Worm (Caenorhabditis elegans) whole organism, young adult: ENCODE results near the gene fbxb-99.

ENCODE experiments used
- B0336.3 ChIP-seq: fragments of 200-800 bp; sonication (Bioruptor generic); IDR thresholded peaks from 2 replicates; pipeline ENCODE4 v1.3.6; 2022; ENCODE audit warnings: missing genetic modification characterization, missing compliant biosample characterization
- F10E7.11 ChIP-seq: sonication (generic microtip); optimal IDR thresholded peaks from 2 replicates; lab custom pipeline; 2017; ENCODE audit warnings: mild to moderate bottlenecking, missing genetic modification characterization, moderate library complexity, missing compliant biosample characterization
- F23B12.7 ChIP-seq: sonication (generic microtip); optimal IDR thresholded peaks from 2 replicates; lab custom pipeline; 2017; ENCODE audit warnings: missing genetic modification characterization, mild to moderate bottlenecking, missing compliant biosample characterization, antibody characterized with exemption, moderate library complexity; ENCODE audit not compliant: insufficient read depth
- F39B2.1 ChIP-seq: fragments of 200-800 bp; sonication (Bioruptor generic); IDR thresholded peaks from 2 replicates; pipeline ENCODE4 v1.3.6; 2022; ENCODE audit warnings: missing genetic modification reagents, missing genetic modification characterization, missing compliant biosample characterization
- F52B5.7 ChIP-seq: sonication (generic microtip); optimal IDR thresholded peaks from 2 replicates; lab custom pipeline; 2016; ENCODE audit warnings: mild to moderate bottlenecking, missing genetic modification characterization, missing compliant biosample characterization
- F55B11.4 ChIP-seq: sonication (generic microtip); optimal IDR thresholded peaks from 2 replicates; lab custom pipeline; 2016; ENCODE audit warnings: missing compliant biosample characterization, missing genetic modification characterization, borderline replicate concordance; ENCODE audit not compliant: insufficient read depth
- F57C9.4 ChIP-seq: sonication (generic microtip); optimal IDR thresholded peaks from 2 replicates; lab custom pipeline; 2017; ENCODE audit warnings: mild to moderate bottlenecking, missing genetic modification characterization, missing compliant biosample characterization
- T07F8.4 ChIP-seq: sonication (generic microtip); optimal IDR thresholded peaks from 2 replicates; lab custom pipeline; 2016; ENCODE audit warnings: mild to moderate bottlenecking, missing genetic modification characterization, moderate library complexity, missing compliant biosample characterization
- Y53F4B.3 ChIP-seq: fragments of 200-800 bp; sonication (Bioruptor generic); IDR thresholded peaks from 2 replicates; pipeline ENCODE4 v1.3.6; 2022; ENCODE audit warnings: missing genetic modification reagents, missing genetic modification characterization, missing compliant biosample characterization
- Y56A3A.18 ChIP-seq: fragments of 200-800 bp; sonication (Bioruptor generic); IDR thresholded peaks from 2 replicates; pipeline ENCODE4 v1.3.6; 2022; ENCODE audit warnings: missing genetic modification reagents, missing genetic modification characterization, missing compliant biosample characterization
- akir-1 ChIP-seq: fragments of 200-800 bp; sonication (Bioruptor generic); optimal IDR thresholded peaks from 2 replicates; lab custom pipeline; 2018; ENCODE audit warnings: mild to moderate bottlenecking, missing genetic modification characterization, moderate library complexity, missing compliant biosample characterization
- ama-1 ChIP-seq, 3 experiments: fragments of 150-350 bp in 1 of 3; sonication (generic microtip) in 2 of 3; optimal IDR thresholded peaks; 2 replicates each; lab custom pipeline; 2014 to 2018; ENCODE audit warnings: missing biosample characterization in 2 of 3, missing genetic modification characterization in 2 of 3, missing genetic modification reagents in 2 of 3
- aptf-3 ChIP-seq: fragments of 200-800 bp; sonication (Bioruptor generic); IDR thresholded peaks from 2 replicates; pipeline ENCODE4 v1.3.6; 2022; ENCODE audit warnings: missing genetic modification characterization, missing compliant biosample characterization
- ceh-27 ChIP-seq: fragments of 200-800 bp; sonication (Bioruptor generic); optimal IDR thresholded peaks from 2 replicates; lab custom pipeline; 2018; ENCODE audit warnings: mild to moderate bottlenecking, missing genetic modification characterization, moderate library complexity, missing compliant biosample characterization
- dpff-1 ChIP-seq: sonication (generic microtip); optimal IDR thresholded peaks from 2 replicates; lab custom pipeline; 2017; ENCODE audit warnings: mild to moderate bottlenecking, missing genetic modification characterization, missing compliant biosample characterization
- efl-1 ChIP-seq: fragments of 150-350 bp; optimal IDR thresholded peaks from 2 replicates; lab custom pipeline; 2014; ENCODE audit warnings: missing biosample characterization, missing genetic modification reagents, missing genetic modification characterization
- egl-18 ChIP-seq: fragments of 200-800 bp; sonication (Bioruptor generic); IDR thresholded peaks from 2 replicates; pipeline ENCODE4 v1.3.6; 2022; ENCODE audit warnings: missing genetic modification reagents, missing genetic modification characterization, missing compliant biosample characterization
- egrh-3 ChIP-seq: fragments of 200-800 bp; sonication (Bioruptor generic); IDR thresholded peaks from 2 replicates; pipeline ENCODE4 v1.3.6; 2022; ENCODE audit warnings: missing genetic modification reagents, missing genetic modification characterization, missing compliant biosample characterization
- ekl-4 ChIP-seq: fragments of 200-800 bp; sonication (Bioruptor generic); IDR thresholded peaks from 2 replicates; pipeline ENCODE4 v1.3.6; 2022; ENCODE audit warnings: missing genetic modification reagents, missing genetic modification characterization, missing compliant biosample characterization
- fkh-3 ChIP-seq: sonication (generic microtip); optimal IDR thresholded peaks from 2 replicates; lab custom pipeline; 2016; ENCODE audit warnings: mild to moderate bottlenecking, missing genetic modification characterization, missing compliant biosample characterization
- hmg-1.2 ChIP-seq: fragments of 200-800 bp; sonication (Bioruptor generic); IDR thresholded peaks from 2 replicates; pipeline ENCODE4 v1.3.6; 2022; ENCODE audit warnings: missing genetic modification reagents, missing genetic modification characterization, missing compliant biosample characterization
- hrde-1 ChIP-seq: sonication (generic microtip); optimal IDR thresholded peaks from 2 replicates; lab custom pipeline; 2016; ENCODE audit warnings: missing genetic modification characterization, mild to moderate bottlenecking, missing compliant biosample characterization, moderate library complexity, missing genotype, missing genetic modification reagents, borderline replicate concordance
- hsf-1 ChIP-seq: fragments of 200-800 bp; sonication (Bioruptor generic); IDR thresholded peaks from 2 replicates; pipeline ENCODE4 v1.3.6; 2022; ENCODE audit warnings: missing genetic modification reagents, missing genetic modification characterization, missing compliant biosample characterization
- let-607 ChIP-seq, 2 experiments: fragments of 200-800 bp in 1 of 2; sonication (Bioruptor generic) in 1 of 2; sonication (generic microtip) in 1 of 2; optimal IDR thresholded peaks; 2 replicates each; lab custom pipeline; 2016 to 2018; ENCODE audit warnings: mild to moderate bottlenecking in 2 of 2, missing compliant biosample characterization in 2 of 2, missing genetic modification characterization in 2 of 2, moderate library complexity in 2 of 2, missing genotype in 1 of 2
- lin-26 ChIP-seq: fragments of 200-800 bp; sonication (Bioruptor generic); IDR thresholded peaks from 2 replicates; pipeline ENCODE4 v1.3.6; 2022; ENCODE audit warnings: missing genetic modification reagents, missing genetic modification characterization, missing compliant biosample characterization
- lin-35 ChIP-seq, 3 experiments: fragments of 150-350 bp in 2 of 3; sonication (generic microtip) in 1 of 3; optimal IDR thresholded peaks; 2 replicates each; lab custom pipeline; 2014 to 2018; ENCODE audit warnings: missing biosample characterization in 3 of 3, missing genetic modification characterization in 3 of 3, missing genetic modification reagents in 3 of 3
- lsy-27 ChIP-seq: sonication (generic microtip); optimal IDR thresholded peaks from 2 replicates; lab custom pipeline; 2017; ENCODE audit warnings: missing genetic modification characterization, mild to moderate bottlenecking, missing compliant biosample characterization, antibody characterized with exemption, missing genotype, borderline replicate concordance; ENCODE audit not compliant: insufficient read depth
- madf-6 ChIP-seq: fragments of 200-800 bp; sonication (Bioruptor generic); IDR thresholded peaks from 2 replicates; pipeline ENCODE4 v1.3.6; 2022; ENCODE audit warnings: missing genetic modification reagents, missing genetic modification characterization, missing compliant biosample characterization
- mcd-1 ChIP-seq: fragments of 200-800 bp; sonication (Bioruptor generic); IDR thresholded peaks from 2 replicates; pipeline ENCODE4 v1.3.6; 2022; ENCODE audit warnings: missing genetic modification reagents, missing genetic modification characterization, missing compliant biosample characterization
- mxl-1 ChIP-seq: sonication (generic microtip); optimal IDR thresholded peaks from 2 replicates; lab custom pipeline; 2016; ENCODE audit warnings: missing genetic modification characterization, missing compliant biosample characterization
- nfyb-1 ChIP-seq: fragments of 200-800 bp; sonication (Bioruptor generic); IDR thresholded peaks from 2 replicates; pipeline ENCODE4 v1.3.6; 2022; ENCODE audit warnings: missing genetic modification reagents, missing genetic modification characterization, missing compliant biosample characterization
- pbrm-1 ChIP-seq: fragments of 200-800 bp; sonication (Bioruptor generic); IDR thresholded peaks from 2 replicates; pipeline ENCODE4 v1.3.6; 2022; ENCODE audit warnings: missing genetic modification reagents, missing genetic modification characterization, missing compliant biosample characterization
- rcor-1 ChIP-seq: fragments of 200-800 bp; sonication (Bioruptor generic); IDR thresholded peaks from 2 replicates; pipeline ENCODE4 v1.3.6; 2022; ENCODE audit warnings: missing genetic modification reagents, missing genetic modification characterization, missing compliant biosample characterization
- repo-1 ChIP-seq: sonication (generic microtip); optimal IDR thresholded peaks from 2 replicates; lab custom pipeline; 2017; ENCODE audit warnings: mild to moderate bottlenecking, missing genetic modification characterization, missing compliant biosample characterization
- sdz-38 ChIP-seq: sonication (generic microtip); optimal IDR thresholded peaks from 2 replicates; lab custom pipeline; 2016; ENCODE audit warnings: missing genotype, missing genetic modification characterization, missing compliant biosample characterization
- snpc-1.1 ChIP-seq: sonication (generic microtip); optimal IDR thresholded peaks from 2 replicates; lab custom pipeline; 2017; ENCODE audit warnings: missing genetic modification characterization, mild to moderate bottlenecking, missing compliant biosample characterization, antibody characterized with exemption, moderate library complexity, missing genotype, missing genetic modification reagents; ENCODE audit not compliant: insufficient read depth
- snpc-1.3 ChIP-seq: sonication (generic microtip); optimal IDR thresholded peaks from 2 replicates; lab custom pipeline; 2017; ENCODE audit warnings: missing genetic modification characterization, mild to moderate bottlenecking, missing compliant biosample characterization, antibody characterized with exemption, moderate library complexity, missing genotype, missing genetic modification reagents; ENCODE audit not compliant: insufficient read depth
- snpc-4 ChIP-seq, 5 experiments: fragments of 150-350 bp in 1 of 5; sonication (generic microtip) in 4 of 5; optimal IDR thresholded peaks; 2 replicates each; lab custom pipeline; 2014 to 2018; ENCODE audit warnings: missing genetic modification characterization in 5 of 5, missing biosample characterization in 3 of 5, antibody characterized with exemption in 2 of 5, mild to moderate bottlenecking in 2 of 5, missing compliant biosample characterization in 2 of 5, missing genotype in 2 of 5, moderate library complexity in 2 of 5, missing genetic modification reagents in 1 of 5
- sptf-2 ChIP-seq: fragments of 200-800 bp; sonication (Bioruptor generic); optimal IDR thresholded peaks from 2 replicates; lab custom pipeline; 2018; ENCODE audit warnings: mild to moderate bottlenecking, missing genetic modification characterization, missing compliant biosample characterization
- tbx-9 ChIP-seq: sonication (generic microtip); optimal IDR thresholded peaks from 2 replicates; lab custom pipeline; 2016; ENCODE audit warnings: borderline replicate concordance, missing genetic modification characterization, inconsistent platforms, missing compliant biosample characterization
- tlf-1 ChIP-seq: fragments of 200-800 bp; sonication (Bioruptor generic); optimal IDR thresholded peaks from 2 replicates; lab custom pipeline; 2018; ENCODE audit warnings: mild to moderate bottlenecking, missing genetic modification characterization, missing compliant biosample characterization
- unc-130 ChIP-seq: sonication (generic microtip); optimal IDR thresholded peaks from 2 replicates; lab custom pipeline; 2016; ENCODE audit warnings: missing genetic modification reagents, missing genetic modification characterization, missing compliant biosample characterization
- zfh-2 ChIP-seq: fragments of 200-800 bp; sonication (Bioruptor generic); conservative IDR thresholded peaks from 2 replicates; pipeline ENCODE4 v1.3.6; 2022; ENCODE audit warnings: missing genetic modification reagents, missing genetic modification characterization, missing compliant biosample characterization
- ztf-18 ChIP-seq: sonication (generic microtip); optimal IDR thresholded peaks from 2 replicates; lab custom pipeline; 2016; ENCODE audit warnings: missing genotype, mild to moderate bottlenecking, missing genetic modification characterization, missing compliant biosample characterization
- ztf-22 ChIP-seq: fragments of 200-800 bp; sonication (Bioruptor generic); optimal IDR thresholded peaks from 2 replicates; lab custom pipeline; 2018; ENCODE audit warnings: mild to moderate bottlenecking, missing genetic modification characterization, moderate library complexity, missing compliant biosample characterization
- ztf-3 ChIP-seq: fragments of 200-800 bp; sonication (Bioruptor generic); optimal IDR thresholded peaks from 2 replicates; lab custom pipeline; 2018; ENCODE audit warnings: mild to moderate bottlenecking, missing genetic modification characterization, missing compliant biosample characterization

Gene fbxb-99

DNA sequence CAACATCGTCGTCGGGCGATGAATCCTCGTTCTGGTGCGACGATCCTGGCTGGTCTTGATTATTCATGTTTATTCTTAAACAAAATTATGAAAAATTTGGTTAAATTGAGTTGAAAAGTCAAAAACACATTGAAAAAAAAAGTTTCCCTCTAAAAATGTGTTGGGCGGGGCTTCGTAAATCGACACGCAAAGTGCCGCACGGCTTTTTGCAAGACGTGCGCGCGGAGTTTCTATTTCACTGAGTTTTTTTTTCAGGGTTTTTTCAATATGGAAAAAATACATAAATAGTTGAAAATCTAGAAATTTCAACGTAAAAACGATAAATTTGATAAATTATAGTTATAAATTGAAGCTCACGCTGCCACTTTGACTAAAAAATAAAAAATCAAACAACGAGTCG is 14.9 kb upstream of the fbxb-99 start, which contains the start of gene F54D10.5 (continued):
- TF ChIP-seq snpc-4 (GFP tag; optimal IDR thresholded peaks at IDR 0.05; lab: Kevin White, UChicago) (no peak), snpc-4 (tag; optimal IDR thresholded peaks at IDR 0.05; lab: Kevin White, UChicago) (no peak), ztf-22 (GFP tag; lab: Kevin White, UChicago) (no peak), sptf-2 (GFP tag; lab: Kevin White, UChicago) (no peak), ztf-18 (tag; lab: Kevin White, UChicago) (no peak), aptf-3 (GFP tag; lab: Robert Waterston, UW) (no peak), zfh-2 (GFP tag; lab: Robert Waterston, UW) (no peak), egl-18 (GFP tag; lab: Robert Waterston, UW) (no peak), nfyb-1 (GFP tag; lab: Robert Waterston, UW) (no peak), B0336.3 (GFP tag; lab: Robert Waterston, UW) (no peak), snpc-1.3 (tag; lab: Kevin White, UChicago) (peak; percentile 57), rcor-1 (GFP tag; lab: Robert Waterston, UW) (peak; percentile 44), akir-1 (GFP tag; lab: Kevin White, UChicago) (no peak), ztf-3 (GFP tag; lab: Kevin White, UChicago) (no peak), efl-1 (GFP tag; lab: Kevin White, UChicago) (peak; percentile 43), unc-130 (GFP tag; lab: Kevin White, UChicago) (no peak), madf-6 (GFP tag; lab: Robert Waterston, UW) (peak; percentile 63; the same call in 1 of the 2 replicates), snpc-1.1 (tag; lab: Kevin White, UChicago) (peak; percentile 33), F10E7.11 (tag; lab: Kevin White, UChicago) (no peak), egrh-3 (no peak), lsy-27 (no peak), hsf-1 (GFP tag; lab: Robert Waterston, UW) (no peak), ama-1 (optimal IDR thresholded peaks at IDR 0.05; lab: Kevin White, UChicago) (no peak), ama-1 (GFP tag; optimal IDR thresholded peaks at IDR 0.05; lab: Kevin White, UChicago) (no peak), lin-35 (GFP tag; optimal IDR thresholded peaks at IDR 0.05; lab: Kevin White, UChicago) (peak in 1 of 3 experiments; percentile 83), F23B12.7 (peak; percentile 67), F55B11.4 (tag; lab: Kevin White, UChicago) (no peak), repo-1 (no peak), mcd-1 (GFP tag; lab: Robert Waterston, UW) (peak; percentile 73), sdz-38 (tag; lab: Kevin White, UChicago) (no peak), fkh-3 (tag; lab: Kevin White, UChicago) (no peak), ceh-27 (GFP tag; lab: Kevin White, UChicago) (no peak), hmg-1.2 (GFP tag; lab: Robert Waterston, UW) (peak; percentile 30; the same call in 1 of the 2 replicates), pbrm-1 (0 out of 2 replicates have a peak, but pooled peaks have one; percentile 13), T07F8.4 (no peak), mxl-1 (tag; lab: Kevin White, UChicago) (no peak), Y56A3A.18 (no peak), ekl-4 (peak; percentile 25; the same call in 1 of the 2 replicates), dpff-1 (no peak), Y53F4B.3 (GFP tag; lab: Robert Waterston, UW) (no peak), let-607 (tag; optimal IDR thresholded peaks at IDR 0.05; lab: Kevin White, UChicago) (peak in 1 of 2 experiments; percentile 11), lin-26 (GFP tag; lab: Robert Waterston, UW) (no peak), F57C9.4 (tag; lab: Kevin White, UChicago) (no peak), tlf-1 (GFP tag; lab: Kevin White, UChicago) (no peak), F52B5.7 (no peak), tbx-9 (tag; lab: Kevin White, UChicago) (no peak), F39B2.1 (GFP tag; lab: Robert Waterston, UW) (no peak), hrde-1 (no peak)
